Fruit fly (Drosophila melanogaster): ENCODE data around the gene ab.

dm6 chr2L:11199068-11199467 is 11.4 kb upstream of the ab start:
- no peak for TF ChIP-seq CG14655 (GFP tag; optimal IDR thresholded peaks at IDR 0.05)
- TF ChIP-seq CG8159 (tag; optimal IDR thresholded peaks at IDR 0.05) = no peak
- no peak for TF ChIP-seq Pif1A (GFP tag; optimal IDR thresholded peaks at IDR 0.05)
- no peak for TF ChIP-seq CG12605 (GFP tag; IDR thresholded peaks at IDR 0.05)
- TF ChIP-seq gl (tag; optimal IDR thresholded peaks at IDR 0.05) = no peak
- TF ChIP-seq CG32121 (GFP tag; IDR thresholded peaks at IDR 0.05) = no peak
- TF ChIP-seq Pif1B (GFP tag; optimal IDR thresholded peaks at IDR 0.05) = no peak
- TF ChIP-seq CG34367 (tag; optimal IDR thresholded peaks at IDR 0.05) = no peak
- no peak for TF ChIP-seq CG9948 (tag; optimal IDR thresholded peaks at IDR 0.05)
- no peak for TF ChIP-seq EcR (GFP tag; optimal IDR thresholded peaks at IDR 0.05)
- TF ChIP-seq D1 (tag; optimal IDR thresholded peaks at IDR 0.05) = no peak
- no peak for TF ChIP-seq rn (GFP tag; IDR thresholded peaks at IDR 0.05)
- TF ChIP-seq Snoo (tag; optimal IDR thresholded peaks at IDR 0.05) = no peak
- no peak for TF ChIP-seq CG10348 (GFP tag; IDR thresholded peaks at IDR 0.05)

Measured in whole organism, pupa.